Fruit fly (Drosophila melanogaster) S2 (cell line): ENCODE results near the gene CG11555.

Experiments used
- CG8478 ChIP-seq: fragments of >200 bp; optimal IDR thresholded peaks from 2 replicates; lab custom pipeline; 2018
- CTCF ChIP-seq, 2 experiments: fragments of >200 bp; optimal IDR thresholded peaks; 2 replicates each; lab custom pipeline; 2018

- TF ChIP-seq CG8478 (lab: Kevin White, UChicago) (no peak), CTCF (optimal IDR thresholded peaks at IDR 0.05; lab: Kevin White, UChicago) (no peak)
Measured at dm6 chr2L:309177-309576, 35.5 kb downstream of the CG11555 start.
